Worm (Caenorhabditis elegans): ENCODE data around the gene rps-29.

DNA sequence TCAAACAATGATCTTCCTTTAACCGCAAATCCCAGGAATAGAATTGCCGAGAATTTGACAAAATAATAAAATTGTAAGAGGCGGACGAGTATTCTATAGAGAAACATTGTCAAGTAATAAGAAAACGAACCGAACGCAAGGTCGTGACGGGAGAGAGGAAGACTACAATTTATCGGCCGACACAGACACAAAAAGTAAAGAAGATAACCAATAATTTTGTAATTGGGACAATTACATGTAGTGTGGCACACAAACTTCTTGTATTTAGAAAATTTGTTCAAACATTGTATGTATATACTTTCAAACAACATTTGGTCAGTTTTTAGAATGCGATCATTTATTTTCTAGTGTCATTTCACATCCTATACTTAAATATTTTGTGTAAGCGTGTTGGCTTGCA is 37.9 kb downstream of the rps-29 start, which contains the start of gene ceeh-1:
- TF ChIP-seq snpc-4 (tag; optimal IDR thresholded peaks at IDR 0.05), result no peak
- peak; percentile 45 for TF ChIP-seq nhr-85 (tag)

All from whole organism, L1 larva.